Fruit fly (Drosophila melanogaster): ENCODE data around the gene sas.
A peak's percentile ranks its signal among the peaks of the same experiment; 100 is the strongest.

The sas gene

dm6 chr3R:7122172-7123072 is 40.2 kb upstream of the sas start (continued):
- peak; percentile 19 for TF ChIP-seq CG18599 (GFP tag; optimal IDR thresholded peaks at IDR 0.05)
- TF ChIP-seq br (optimal IDR thresholded peaks at IDR 0.05), result no peak
- no peak for TF ChIP-seq CG43689 (GFP tag; IDR thresholded peaks at IDR 0.05)
- TF ChIP-seq Dp (GFP tag; optimal IDR thresholded peaks at IDR 0.05), result no peak
- no peak for TF ChIP-seq zen (tag; optimal IDR thresholded peaks at IDR 0.05)
- TF ChIP-seq CG4404 (GFP tag; IDR thresholded peaks at IDR 0.05), result no peak
- TF ChIP-seq CG2875 (GFP tag; optimal IDR thresholded peaks at IDR 0.05), result no peak
- TF ChIP-seq CG14441 (GFP tag; IDR thresholded peaks at IDR 0.05), result no peak
- TF ChIP-seq CG9215 (GFP tag; IDR thresholded peaks at IDR 0.05), result peak; percentile 37; the same call in 1 of the 2 replicates
- no peak for TF ChIP-seq Hmx (GFP tag; optimal IDR thresholded peaks at IDR 0.05)

dm6 chr3R:7123073-7123572 is 39.5 kb upstream of the sas start:
- TF ChIP-seq abd-A (tag; optimal IDR thresholded peaks at IDR 0.05) (peak; percentile 4), tap (tag; optimal IDR thresholded peaks at IDR 0.05) (no peak), CG8359 (GFP tag; optimal IDR thresholded peaks at IDR 0.05; ENCODE audit: borderline replicate concordance) (no peak), Vsx1 (GFP tag; optimal IDR thresholded peaks at IDR 0.05) (no peak), onecut (GFP tag; IDR thresholded peaks at IDR 0.05) (peak; percentile 97), maf-S (GFP tag; optimal IDR thresholded peaks at IDR 0.05) (no peak), CG7987 (GFP tag; optimal IDR thresholded peaks at IDR 0.05) (no peak), CG13287 (GFP tag; IDR thresholded peaks at IDR 0.05; ENCODE audit: partially characterized antibody) (no peak), pan (optimal IDR thresholded peaks at IDR 0.05) (no peak), pan (GFP tag; optimal IDR thresholded peaks at IDR 0.05 in 1 of 2, IDR thresholded peaks at IDR 0.05 in 1 of 2) (no peak), C15 (GFP tag; IDR thresholded peaks at IDR 0.05) (no peak), peb (GFP tag; IDR thresholded peaks at IDR 0.05) (no peak), gro (GFP tag; optimal IDR thresholded peaks at IDR 0.05) (no peak), TFAM (GFP tag; optimal IDR thresholded peaks at IDR 0.05) (no peak), CG17328 (GFP tag; IDR thresholded peaks at IDR 0.05) (no peak), Hmx (GFP tag; optimal IDR thresholded peaks at IDR 0.05) (no peak), CG11247 (GFP tag; IDR thresholded peaks at IDR 0.05) (no peak), knrl (GFP tag; IDR thresholded peaks at IDR 0.05; ENCODE audit: partially characterized antibody) (no peak), gcm2 (GFP tag; optimal IDR thresholded peaks at IDR 0.05) (no peak), CG17361 (GFP tag; IDR thresholded peaks at IDR 0.05) (no peak), Sin3A (optimal IDR thresholded peaks at IDR 0.05) (no peak), pros (GFP tag; optimal IDR thresholded peaks at IDR 0.05) (no peak), eyg (GFP tag; optimal IDR thresholded peaks at IDR 0.05) (no peak), Nf-YA (GFP tag; IDR thresholded peaks at IDR 0.05) (no peak), ttk (GFP tag; IDR thresholded peaks at IDR 0.05) (peak; percentile 36; the same call in 1 of the 2 replicates), kni (GFP tag; optimal IDR thresholded peaks at IDR 0.05) (peak; percentile 85), CG8290 (GFP tag; optimal IDR thresholded peaks at IDR 0.05) (no peak), CG8290 (tag; optimal IDR thresholded peaks at IDR 0.05) (no peak), croc (GFP tag; conservative IDR thresholded peaks at IDR 0.05) (no peak), Spps (tag; optimal IDR thresholded peaks at IDR 0.05) (no peak), HLH4C (GFP tag; IDR thresholded peaks at IDR 0.05; ENCODE audit: partially characterized antibody) (peak; percentile 10; the same call in 1 of the 3 replicates), Trl (optimal IDR thresholded peaks at IDR 0.05) (no peak), Trl (GFP tag; optimal IDR thresholded peaks at IDR 0.05) (no peak), BEAF-32 (GFP tag; optimal IDR thresholded peaks at IDR 0.05) (no peak), Adf1 (GFP tag; IDR thresholded peaks at IDR 0.05) (no peak), CG7271 (tag; optimal IDR thresholded peaks at IDR 0.05) (no peak), HLH54F (GFP tag; optimal IDR thresholded peaks at IDR 0.05) (no peak), CG30431 (GFP tag; optimal IDR thresholded peaks at IDR 0.05) (no peak), pzg (GFP tag; optimal IDR thresholded peaks at IDR 0.05) (no peak), CG10209 (GFP tag; optimal IDR thresholded peaks at IDR 0.05) (no peak)

Measured in whole organism, embryonic.